Fruit fly (Drosophila melanogaster) whole organism, prepupa: ENCODE measurements around the gene cac.

Experiments used
- CG10669 ChIP-seq: fragments of 200-800 bp; sonication (Bioruptor generic); optimal IDR thresholded peaks from 3 replicates; lab custom pipeline; 2018; ENCODE audit warnings: missing biosample characterization, mild to moderate bottlenecking, missing genetic modification characterization, moderate library complexity
- CG11294 ChIP-seq: fragments of 200-800 bp; sonication (Bioruptor generic); IDR thresholded peaks from 2 replicates; pipeline ENCODE4 v1.3.6; 2022; ENCODE audit warnings: missing biosample characterization, missing genetic modification characterization
- CG11762 ChIP-seq: fragments of 200-800 bp; sonication (Bioruptor generic); optimal IDR thresholded peaks from 3 replicates; lab custom pipeline; 2016; ENCODE audit warnings: missing biosample characterization, missing genetic modification characterization; ENCODE audit not compliant: insufficient read depth
- CG11902 ChIP-seq: fragments of 200-800 bp; sonication (Bioruptor generic); optimal IDR thresholded peaks from 3 replicates; lab custom pipeline; 2016; ENCODE audit warnings: missing biosample characterization, missing genetic modification characterization
- CG1621 ChIP-seq: fragments of 200-800 bp; sonication (Bioruptor generic); optimal IDR thresholded peaks from 3 replicates; lab custom pipeline; 2018; ENCODE audit warnings: missing biosample characterization, mild to moderate bottlenecking, missing genetic modification characterization
- CG16779 ChIP-seq: fragments of 200-800 bp; sonication (Bioruptor generic); optimal IDR thresholded peaks from 3 replicates; lab custom pipeline; 2017; ENCODE audit warnings: missing biosample characterization, mild to moderate bottlenecking, missing genetic modification characterization
- CG31627 ChIP-seq: fragments of 200-800 bp; sonication (Bioruptor generic); optimal IDR thresholded peaks from 3 replicates; lab custom pipeline; 2016; ENCODE audit warnings: missing biosample characterization, missing genetic modification characterization
- CG34406 ChIP-seq: fragments of 200-800 bp; sonication (Bioruptor generic); optimal IDR thresholded peaks from 3 replicates; lab custom pipeline; 2016; ENCODE audit warnings: missing biosample characterization, missing genetic modification characterization
- CG6792 ChIP-seq: fragments of 200-800 bp; sonication (Bioruptor generic); optimal IDR thresholded peaks from 3 replicates; lab custom pipeline; 2016; ENCODE audit warnings: missing biosample characterization, missing genetic modification characterization
- CG6808 ChIP-seq: fragments of 200-800 bp; sonication (Bioruptor generic); optimal IDR thresholded peaks from 3 replicates; lab custom pipeline; 2017; ENCODE audit warnings: missing biosample characterization, missing genetic modification characterization, mild to moderate bottlenecking, moderate library complexity, missing genetic modification reagents
- CG6854 ChIP-seq: fragments of 200-800 bp; sonication (Bioruptor generic); optimal IDR thresholded peaks from 2 replicates; lab custom pipeline; 2017; ENCODE audit warnings: missing biosample characterization, mild to moderate bottlenecking, missing genetic modification characterization
- CG7368 ChIP-seq: fragments of 200-800 bp; sonication (Bioruptor generic); optimal IDR thresholded peaks from 3 replicates; lab custom pipeline; 2016; ENCODE audit warnings: missing biosample characterization, missing genetic modification characterization
- CG8119 ChIP-seq: fragments of 200-800 bp; sonication (Bioruptor generic); IDR thresholded peaks from 3 replicates; pipeline ENCODE4 v1.3.6; 2022; ENCODE audit warnings: missing biosample characterization, missing genetic modification characterization
- CG8632 ChIP-seq: fragments of 200-800 bp; sonication (Bioruptor generic); optimal IDR thresholded peaks from 3 replicates; lab custom pipeline; 2016; ENCODE audit warnings: missing biosample characterization, missing genetic modification characterization
- CG9139 ChIP-seq: fragments of 200-800 bp; sonication (Bioruptor generic); optimal IDR thresholded peaks from 3 replicates; lab custom pipeline; 2017; ENCODE audit warnings: missing biosample characterization, mild to moderate bottlenecking, missing genetic modification characterization
- Eip75B ChIP-seq: fragments of 200-800 bp; sonication (Bioruptor generic); optimal IDR thresholded peaks from 3 replicates; lab custom pipeline; 2016; ENCODE audit warnings: missing biosample characterization, missing genetic modification characterization
- Ets21C ChIP-seq: fragments of 200-800 bp; sonication (Bioruptor generic); optimal IDR thresholded peaks from 3 replicates; lab custom pipeline; 2016; ENCODE audit warnings: missing biosample characterization, missing genetic modification characterization
- Ets96B ChIP-seq: fragments of 200-800 bp; optimal IDR thresholded peaks from 2 replicates; lab custom pipeline; 2019; ENCODE audit warnings: missing biosample characterization, mild to moderate bottlenecking, missing genetic modification characterization, moderate library complexity
- Hr39 ChIP-seq: fragments of 200-800 bp; sonication (Bioruptor generic); optimal IDR thresholded peaks from 2 replicates; lab custom pipeline; 2016; ENCODE audit warnings: missing biosample characterization, missing genetic modification characterization
- Hr4 ChIP-seq: fragments of 200-800 bp; sonication (Bioruptor generic); optimal IDR thresholded peaks from 3 replicates; lab custom pipeline; 2016; ENCODE audit warnings: missing biosample characterization, missing genetic modification characterization
- Met ChIP-seq: fragments of 200-800 bp; sonication (Bioruptor generic); optimal IDR thresholded peaks from 3 replicates; lab custom pipeline; 2016; ENCODE audit warnings: missing biosample characterization, missing genetic modification characterization
- OdsH ChIP-seq: fragments of 200-800 bp; sonication (Bioruptor generic); optimal IDR thresholded peaks from 3 replicates; lab custom pipeline; 2016; ENCODE audit warnings: missing biosample characterization, missing genetic modification characterization
- acj6 ChIP-seq: fragments of 200-800 bp; sonication (Bioruptor generic); optimal IDR thresholded peaks from 3 replicates; lab custom pipeline; 2016; ENCODE audit warnings: missing biosample characterization, missing genetic modification characterization
- cyc ChIP-seq: fragments of 200-800 bp; sonication (Bioruptor generic); optimal IDR thresholded peaks from 3 replicates; lab custom pipeline; 2016; ENCODE audit warnings: missing biosample characterization, missing genetic modification characterization
- dac ChIP-seq: fragments of 200-800 bp; sonication (Bioruptor generic); optimal IDR thresholded peaks from 2 replicates; lab custom pipeline; 2017; ENCODE audit warnings: missing biosample characterization, mild to moderate bottlenecking, missing genetic modification characterization
- dsx ChIP-seq: fragments of 200-800 bp; optimal IDR thresholded peaks from 3 replicates; lab custom pipeline; 2019; ENCODE audit warnings: missing biosample characterization, mild to moderate bottlenecking, missing genetic modification characterization, moderate library complexity; ENCODE audit not compliant: poor library complexity, severe bottlenecking
- esn ChIP-seq: fragments of 200-800 bp; sonication (Bioruptor generic); optimal IDR thresholded peaks from 2 replicates; lab custom pipeline; 2016; ENCODE audit warnings: missing biosample characterization, mild to moderate bottlenecking, missing genetic modification characterization, moderate library complexity
- fd59A ChIP-seq: fragments of 200-800 bp; sonication (Bioruptor generic); optimal IDR thresholded peaks from 2 replicates; lab custom pipeline; 2017; ENCODE audit warnings: missing biosample characterization, mild to moderate bottlenecking, missing genetic modification characterization, missing genetic modification reagents
- fd85E ChIP-seq: fragments of 200-800 bp; sonication (Bioruptor generic); optimal IDR thresholded peaks from 3 replicates; lab custom pipeline; 2016; ENCODE audit warnings: missing biosample characterization, missing genetic modification characterization
- fkh ChIP-seq: fragments of 200-800 bp; sonication (Bioruptor generic); optimal IDR thresholded peaks from 3 replicates; lab custom pipeline; 2017; ENCODE audit warnings: missing biosample characterization, mild to moderate bottlenecking, missing genetic modification characterization, moderate library complexity
- lz ChIP-seq: fragments of 200-800 bp; sonication (Bioruptor generic); optimal IDR thresholded peaks from 3 replicates; lab custom pipeline; 2016; ENCODE audit warnings: missing biosample characterization, missing genetic modification characterization
- net ChIP-seq: fragments of 200-800 bp; sonication (Bioruptor generic); optimal IDR thresholded peaks from 3 replicates; lab custom pipeline; 2016; ENCODE audit warnings: missing biosample characterization, missing genetic modification characterization
- salr ChIP-seq, 2 experiments: fragments of 200-800 bp; sonication (Bioruptor generic); optimal IDR thresholded peaks; 3 replicates each; lab custom pipeline; 2016 to 2018; ENCODE audit warnings: missing biosample characterization in 2 of 2, missing genetic modification characterization in 2 of 2, mild to moderate bottlenecking in 1 of 2
- spab ChIP-seq: fragments of 200-800 bp; sonication (Bioruptor generic); optimal IDR thresholded peaks from 2 replicates; lab custom pipeline; 2017; ENCODE audit warnings: missing biosample characterization, mild to moderate bottlenecking, missing genetic modification characterization, missing genetic modification reagents
- ss ChIP-seq, 2 experiments: fragments of 200-800 bp; sonication (Bioruptor generic); optimal IDR thresholded peaks; 2 replicates in 1 of 2; 3 replicates in 1 of 2; lab custom pipeline; 2017 to 2018; ENCODE audit warnings: mild to moderate bottlenecking in 2 of 2, missing biosample characterization in 2 of 2, missing genetic modification characterization in 2 of 2, moderate library complexity in 1 of 2
- svp ChIP-seq: fragments of 200-800 bp; sonication (Bioruptor generic); peaks from one replicate; lab custom pipeline; 2016; ENCODE audit warnings: missing biosample characterization, missing genetic modification characterization
- vri ChIP-seq: fragments of 200-800 bp; sonication (Bioruptor generic); optimal IDR thresholded peaks from 3 replicates; lab custom pipeline; 2016; ENCODE audit warnings: missing biosample characterization, mild to moderate bottlenecking, missing genetic modification characterization

Gene cac

dm6 chrX:11999974-12000618 lies 15.2 kb upstream of the cac start (continued):
- TF ChIP-seq OdsH (GFP tag; lab: Kevin White, UChicago): peak; percentile 66
- TF ChIP-seq Ets96B (tag; lab: Kevin White, UChicago): peak; percentile 63
- TF ChIP-seq CG6854: no peak
- peak; percentile 71 for TF ChIP-seq svp (GFP tag; lab: Kevin White, UChicago)
- TF ChIP-seq Hr4 (GFP tag; lab: Kevin White, UChicago): peak; percentile 45
- peak; percentile 45 for TF ChIP-seq cyc (GFP tag; lab: Kevin White, UChicago)
- peak; percentile 60 for TF ChIP-seq acj6 (GFP tag; lab: Kevin White, UChicago)
- TF ChIP-seq CG8632 (GFP tag; lab: Kevin White, UChicago): peak; percentile 65
- TF ChIP-seq Hr39 (GFP tag; lab: Kevin White, UChicago): peak; percentile 57
- peak; percentile 56 for TF ChIP-seq dsx
- TF ChIP-seq CG1621 (tag; lab: Kevin White, UChicago): peak; percentile 45
- TF ChIP-seq CG10669 (GFP tag; lab: Kevin White, UChicago): peak; percentile 57
- TF ChIP-seq CG11902 (GFP tag; lab: Kevin White, UChicago): peak; percentile 25
- TF ChIP-seq CG11762 (GFP tag; lab: Kevin White, UChicago): peak; percentile 55
- peak; percentile 44 for TF ChIP-seq lz (GFP tag; lab: Kevin White, UChicago)
- TF ChIP-seq CG11294 (GFP tag; lab: Robert Waterston, UW): no peak
- TF ChIP-seq Ets21C (GFP tag; lab: Kevin White, UChicago): peak; percentile 23
- TF ChIP-seq dac (GFP tag; lab: Kevin White, UChicago): no peak
- peak; percentile 67 for TF ChIP-seq Met (GFP tag; lab: Kevin White, UChicago)
- no peak for TF ChIP-seq CG9139 (GFP tag; lab: Kevin White, UChicago)
- TF ChIP-seq CG6792 (GFP tag; lab: Kevin White, UChicago): peak; percentile 63
- TF ChIP-seq CG34406 (GFP tag; lab: Kevin White, UChicago): peak; percentile 55
- peak; percentile 15 for TF ChIP-seq CG6808 (GFP tag; lab: Kevin White, UChicago)
- TF ChIP-seq, all 60 proteins: peak for 48

dm6 chrX:11993279-11993678 lies 8.4 kb upstream of the cac start:
- no peak for TF ChIP-seq CG16779 (tag; lab: Kevin White, UChicago)
- no peak for TF ChIP-seq OdsH (GFP tag; lab: Kevin White, UChicago)
- no peak for TF ChIP-seq fd59A (GFP tag; lab: Kevin White, UChicago)
- no peak for TF ChIP-seq salr (GFP tag; optimal IDR thresholded peaks at IDR 0.05; lab: Kevin White, UChicago)
- TF ChIP-seq Eip75B: no peak
- TF ChIP-seq CG7368 (GFP tag; lab: Kevin White, UChicago): no peak
- TF ChIP-seq vri (GFP tag; lab: Kevin White, UChicago): no peak
- TF ChIP-seq CG8119 (GFP tag; lab: Robert Waterston, UW): no peak
- TF ChIP-seq spab: no peak
- TF ChIP-seq CG8632 (GFP tag; lab: Kevin White, UChicago): no peak

dm6 chrX:11992668-11993067 lies 7.8 kb upstream of the cac start, which contains the start of gene CG18130:
CG18130 (minus strand) TSS chrX:11992768.
- TF ChIP-seq fd85E (GFP tag; lab: Kevin White, UChicago) (no peak), svp (GFP tag; lab: Kevin White, UChicago) (no peak), Eip75B (no peak), CG31627 (GFP tag; lab: Kevin White, UChicago) (no peak), esn (no peak), ss (GFP tag; optimal IDR thresholded peaks at IDR 0.05; lab: Kevin White, UChicago) (no peak), net (no peak), Hr4 (GFP tag; lab: Kevin White, UChicago) (no peak), fkh (GFP tag; lab: Kevin White, UChicago) (no peak)
